Worm (Caenorhabditis elegans) whole organism, mixed stage, embryonic: ENCODE results near the gene C44B11.1.

Source experiments
- blmp-1 ChIP-seq: fragments of 150-350 bp; optimal IDR thresholded peaks from 2 replicates; lab custom pipeline; 2014; ENCODE audit warnings: missing biosample characterization, missing genetic modification characterization
- ceh-39 ChIP-seq: fragments of 150-350 bp; optimal IDR thresholded peaks from 2 replicates; lab custom pipeline; 2014; ENCODE audit warnings: missing biosample characterization, missing genetic modification characterization
- elt-1 ChIP-seq: sonication (generic microtip); optimal IDR thresholded peaks from 2 replicates; lab custom pipeline; 2017; ENCODE audit warnings: missing genetic modification characterization, mild to moderate bottlenecking, missing compliant biosample characterization, antibody characterized with exemption, moderate library complexity, borderline replicate concordance; ENCODE audit not compliant: insufficient read depth
- flh-1 ChIP-seq: fragments of 200-800 bp; sonication (Bioruptor generic); optimal IDR thresholded peaks from 2 replicates; lab custom pipeline; 2018; ENCODE audit warnings: mild to moderate bottlenecking, missing genetic modification characterization, moderate library complexity, missing compliant biosample characterization
- lin-13 ChIP-seq: fragments of 150-350 bp; optimal IDR thresholded peaks from 2 replicates; lab custom pipeline; 2014; ENCODE audit warnings: missing biosample characterization, missing genetic modification characterization
- lin-32 ChIP-seq: fragments of 200-800 bp; sonication (Bioruptor generic); optimal IDR thresholded peaks from 2 replicates; lab custom pipeline; 2018; ENCODE audit warnings: mild to moderate bottlenecking, missing genetic modification characterization, missing compliant biosample characterization
- lsy-2 ChIP-seq: fragments of 150-350 bp; optimal IDR thresholded peaks from 2 replicates; lab custom pipeline; 2014; ENCODE audit warnings: missing biosample characterization, missing genetic modification characterization
- mep-1 ChIP-seq: fragments of 150-350 bp; optimal IDR thresholded peaks from 2 replicates; lab custom pipeline; 2017; ENCODE audit warnings: missing biosample characterization, missing genetic modification reagents, missing genetic modification characterization, inconsistent platforms
- mls-2 ChIP-seq: sonication (generic microtip); optimal IDR thresholded peaks from 2 replicates; lab custom pipeline; 2016; ENCODE audit warnings: mild to moderate bottlenecking, missing genetic modification characterization, moderate library complexity, missing compliant biosample characterization
- nhr-237 ChIP-seq: fragments of 150-350 bp; optimal IDR thresholded peaks from 2 replicates; lab custom pipeline; 2014; ENCODE audit warnings: missing biosample characterization, missing genetic modification characterization
- snpc-4 ChIP-seq: fragments of 150-350 bp; optimal IDR thresholded peaks from 2 replicates; lab custom pipeline; 2014; ENCODE audit warnings: missing biosample characterization, missing genetic modification characterization
- unc-39 ChIP-seq: fragments of 150-350 bp; optimal IDR thresholded peaks from 2 replicates; lab custom pipeline; 2014; ENCODE audit warnings: missing biosample characterization, missing genetic modification characterization
- unc-62 ChIP-seq: fragments of 150-350 bp; optimal IDR thresholded peaks from 2 replicates; lab custom pipeline; 2014; ENCODE audit warnings: missing biosample characterization, missing genetic modification reagents, missing genetic modification characterization
- ztf-11 ChIP-seq: fragments of 150-350 bp; optimal IDR thresholded peaks from 2 replicates; lab custom pipeline; 2014; ENCODE audit warnings: missing biosample characterization, missing genetic modification characterization

DNA sequence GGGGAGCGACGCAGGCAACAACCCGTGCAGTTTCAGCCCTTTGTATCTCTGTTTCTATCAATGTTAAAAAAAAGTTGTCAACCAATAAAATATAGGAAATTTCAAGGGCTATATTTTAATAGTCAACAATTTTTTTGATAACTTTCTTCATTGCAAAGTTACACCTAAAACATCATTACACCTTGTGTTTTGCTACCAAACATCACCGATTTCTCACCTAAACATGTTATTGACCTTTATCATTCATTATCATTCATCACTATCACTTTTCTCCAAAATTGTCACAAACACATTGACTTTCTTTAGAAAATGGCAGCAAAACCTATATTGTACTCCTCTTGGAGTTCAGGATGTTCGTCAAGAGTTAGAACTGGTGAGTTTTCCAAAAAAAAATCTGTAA lies 26.0 kb upstream of the C44B11.1 start, which contains the start of gene Y53G8B.1:
- no peak for TF ChIP-seq unc-39 (tag; lab: Kevin White, UChicago)
- TF ChIP-seq nhr-237, result no peak
- TF ChIP-seq ceh-39, result no peak
- no peak for TF ChIP-seq mep-1
- TF ChIP-seq mls-2 (tag; lab: Kevin White, UChicago), result no peak
- TF ChIP-seq lsy-2 (tag; lab: Kevin White, UChicago), result no peak
- no peak for TF ChIP-seq snpc-4
- no peak for TF ChIP-seq unc-62 (GFP tag; lab: Kevin White, UChicago)
- no peak for TF ChIP-seq elt-1 (tag; lab: Kevin White, UChicago)
- TF ChIP-seq flh-1 (GFP tag; lab: Kevin White, UChicago), result no peak
- no peak for TF ChIP-seq lin-13 (tag; lab: Kevin White, UChicago)
- no peak for TF ChIP-seq blmp-1 (tag; lab: Kevin White, UChicago)
- TF ChIP-seq ztf-11, result no peak
- TF ChIP-seq lin-32 (GFP tag; lab: Kevin White, UChicago), result no peak
